Worm (Caenorhabditis elegans): ENCODE results near the gene sgo-1.

The sgo-1 gene

ce11 chrIV:7747838-7748237 is 48.4 kb downstream of the sgo-1 start, which contains the start of gene klo-1:
klo-1 (minus strand) TSS chrIV:7748225.
- TF ChIP-seq cnd-1 (tag; optimal IDR thresholded peaks at IDR 0.05): no peak
- no peak for TF ChIP-seq nhr-28 (tag; optimal IDR thresholded peaks at IDR 0.05)
- TF ChIP-seq ztf-11 (tag; optimal IDR thresholded peaks at IDR 0.05): no peak
- TF ChIP-seq flh-1 (GFP tag; optimal IDR thresholded peaks at IDR 0.05): no peak
- TF ChIP-seq nhr-76 (tag; optimal IDR thresholded peaks at IDR 0.05): no peak
- TF ChIP-seq drap-1 (GFP tag; optimal IDR thresholded peaks at IDR 0.05): no peak
- no peak for TF ChIP-seq unc-39 (tag; optimal IDR thresholded peaks at IDR 0.05)
- TF ChIP-seq pha-4 (tag; optimal IDR thresholded peaks at IDR 0.05): no peak
- no peak for TF ChIP-seq unc-120 (tag; optimal IDR thresholded peaks at IDR 0.05; ENCODE audit: poor library complexity, severe bottlenecking)
- no peak for TF ChIP-seq ceh-43 (GFP tag; optimal IDR thresholded peaks at IDR 0.05)
- TF ChIP-seq nhr-2 (tag; optimal IDR thresholded peaks at IDR 0.05): no peak
- no peak for TF ChIP-seq ceh-39 (tag; optimal IDR thresholded peaks at IDR 0.05)
- no peak for TF ChIP-seq sptf-1 (tag; optimal IDR thresholded peaks at IDR 0.05)
- TF ChIP-seq lsy-2 (tag; optimal IDR thresholded peaks at IDR 0.05): no peak
- no peak for TF ChIP-seq nhr-12 (tag; optimal IDR thresholded peaks at IDR 0.05)
- no peak for TF ChIP-seq zip-8 (tag; optimal IDR thresholded peaks at IDR 0.05)

Measured in whole organism, mixed stage, embryonic.